Fruit fly (Drosophila melanogaster) Kc167 (cell line): ENCODE measurements around the gene CG42831.

Source experiments
- Myc ChIP-seq: fragments of >200 bp; optimal IDR thresholded peaks from 2 replicates; lab custom pipeline; 2017; ENCODE audit warnings: missing external identifiers
- Sin3A ChIP-seq: fragments of >200 bp; optimal IDR thresholded peaks from 2 replicates; lab custom pipeline; 2018; ENCODE audit warnings: missing external identifiers
- h ChIP-seq: fragments of >200 bp; optimal IDR thresholded peaks from 3 replicates; lab custom pipeline; 2018; ENCODE audit warnings: missing external identifiers
- insv ChIP-seq: fragments of >200 bp; optimal IDR thresholded peaks from 3 replicates; lab custom pipeline; 2018; ENCODE audit warnings: missing external identifiers
- psq ChIP-seq: fragments of >200 bp; optimal IDR thresholded peaks from 2 replicates; lab custom pipeline; 2017; ENCODE audit warnings: missing external identifiers

- TF ChIP-seq psq (no peak), Sin3A (no peak), insv (lab: Kevin White, UChicago) (no peak), Myc (lab: Kevin White, UChicago) (no peak), h (lab: Kevin White, UChicago) (no peak)
These were observed 40.3 kb downstream of the CG42831 start for dm6 chr3L:10854801-10855418.
